Worm (Caenorhabditis elegans) whole organism, midembryonic: ENCODE results near the gene parp-2.
A peak's percentile ranks its signal among the peaks of the same experiment; 100 is the strongest.

Source experiments
- T22C8.4 ChIP-seq: fragments of 200-800 bp; sonication (Bioruptor generic); IDR thresholded peaks from 2 replicates; pipeline ENCODE4 v1.3.6; 2022; ENCODE audit warnings: missing genetic modification characterization, missing compliant biosample characterization
- flt-1 ChIP-seq: fragments of 200-800 bp; sonication (Bioruptor generic); IDR thresholded peaks from 2 replicates; pipeline ENCODE4 v1.3.6; 2022; ENCODE audit warnings: missing genetic modification characterization, missing compliant biosample characterization
- ref-1 ChIP-seq: fragments of 200-800 bp; sonication (Bioruptor generic); conservative IDR thresholded peaks from 2 replicates; pipeline ENCODE4 v1.3.6; 2022; ENCODE audit warnings: missing genetic modification reagents, missing genetic modification characterization, missing compliant biosample characterization
- ztf-23 ChIP-seq: fragments of 200-800 bp; sonication (Bioruptor generic); IDR thresholded peaks from 2 replicates; pipeline ENCODE4 v1.3.6; 2022; ENCODE audit warnings: missing genetic modification reagents, missing genetic modification characterization, missing compliant biosample characterization

- TF ChIP-seq ztf-23 (GFP tag; lab: Robert Waterston, UW) (peak; percentile 52; the same call in 1 of the 2 replicates), flt-1 (GFP tag; lab: Robert Waterston, UW) (peak; percentile 62), ref-1 (GFP tag; lab: Robert Waterston, UW) (no peak), T22C8.4 (GFP tag; lab: Robert Waterston, UW) (no peak)
Observed at ce11 chrII:9591071-9591470, 1.8 kb upstream of the parp-2 start, which contains the start of the genes E02H1.1 and tag-124.
